Fruit fly (Drosophila melanogaster): Measurements from ENCODE around the gene lmgA.

The lmgA gene

DNA sequence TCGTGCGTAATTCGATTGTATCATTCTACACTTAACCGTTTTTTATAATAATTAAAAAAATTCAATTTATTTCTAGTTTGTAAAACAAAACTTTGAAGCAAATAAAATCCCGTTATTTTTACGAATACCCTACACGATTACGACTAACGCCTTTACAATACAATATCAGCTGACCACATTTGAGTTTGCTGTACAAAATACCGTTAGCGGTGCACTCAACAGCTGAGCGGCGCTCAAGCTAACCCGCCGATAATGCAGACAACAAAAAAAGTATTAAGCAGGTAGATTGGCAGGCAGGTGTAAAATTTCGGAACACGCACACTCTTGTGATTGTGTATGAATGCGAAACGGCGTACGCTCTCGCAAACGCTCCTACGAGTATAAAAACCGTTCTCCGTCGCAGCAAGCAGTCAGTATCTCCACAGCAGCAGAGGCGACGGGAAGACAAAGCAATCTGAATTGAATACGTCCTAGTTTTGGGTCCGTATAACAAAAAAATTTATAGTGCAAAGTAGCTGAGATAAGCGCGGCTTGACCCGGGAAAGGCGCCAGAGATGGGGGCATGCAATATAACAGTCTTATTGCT, 6.6 kb downstream of the lmgA start, which contains the start of gene Acer (continued):
- TF ChIP-seq CG42726 (GFP tag; IDR thresholded peaks at IDR 0.05; ENCODE audit: partially characterized antibody) (no peak), CG12104 (GFP tag; optimal IDR thresholded peaks at IDR 0.05) (no peak), otp (GFP tag; IDR thresholded peaks at IDR 0.05) (no peak), CG7928 (GFP tag; optimal IDR thresholded peaks at IDR 0.05) (no peak), CG9932 (GFP tag; IDR thresholded peaks at IDR 0.05) (no peak), Aef1 (GFP tag; IDR thresholded peaks at IDR 0.05) (no peak), NfI (GFP tag; optimal IDR thresholded peaks at IDR 0.05) (no peak), Pdp1 (GFP tag; optimal IDR thresholded peaks at IDR 0.05) (peak in 1 of 2 experiments; percentile 22), Optix (GFP tag; IDR thresholded peaks at IDR 0.05) (no peak), corto (GFP tag; optimal IDR thresholded peaks at IDR 0.05) (no peak), nerfin-1 (tag; optimal IDR thresholded peaks at IDR 0.05) (peak; percentile 3), tgo (GFP tag; IDR thresholded peaks at IDR 0.05) (no peak; the same call in 2 of the 3 replicates), CG5180 (GFP tag; optimal IDR thresholded peaks at IDR 0.05) (no peak), Rx (GFP tag; IDR thresholded peaks at IDR 0.05) (no peak), bbx (GFP tag; IDR thresholded peaks at IDR 0.05; ENCODE audit: partially characterized antibody) (peak; percentile 56; the same call in 1 of the 2 replicates), CG4854 (GFP tag; optimal IDR thresholded peaks at IDR 0.05) (no peak), chm (GFP tag; IDR thresholded peaks at IDR 0.05) (no peak; the same call in 1 of the 2 replicates), Hmr (GFP tag; optimal IDR thresholded peaks at IDR 0.05) (no peak), D19B (GFP tag; optimal IDR thresholded peaks at IDR 0.05) (no peak), C15 (GFP tag; IDR thresholded peaks at IDR 0.05) (no peak), ssp (GFP tag; IDR thresholded peaks at IDR 0.05) (no peak), CG4424 (GFP tag; optimal IDR thresholded peaks at IDR 0.05) (no peak), pan (optimal IDR thresholded peaks at IDR 0.05) (no peak), pan (GFP tag; optimal IDR thresholded peaks at IDR 0.05 in 1 of 2, IDR thresholded peaks at IDR 0.05 in 1 of 2) (peak in 1 of 2 experiments; percentile 23), CG1792 (GFP tag; optimal IDR thresholded peaks at IDR 0.05) (peak; percentile 4), GATAe (GFP tag; conservative IDR thresholded peaks at IDR 0.05) (no peak), Bdp1 (GFP tag; optimal IDR thresholded peaks at IDR 0.05) (no peak), CG12769 (tag; optimal IDR thresholded peaks at IDR 0.05) (no peak), pnt (GFP tag; optimal IDR thresholded peaks at IDR 0.05) (no peak), HLHmδ (GFP tag; optimal IDR thresholded peaks at IDR 0.05) (no peak), esg (GFP tag; conservative IDR thresholded peaks at IDR 0.05) (no peak), eyg (GFP tag; optimal IDR thresholded peaks at IDR 0.05) (no peak), dmrt11E (tag; optimal IDR thresholded peaks at IDR 0.05) (no peak), Usf (GFP tag; optimal IDR thresholded peaks at IDR 0.05) (no peak), bigmax (GFP tag; optimal IDR thresholded peaks at IDR 0.05) (no peak), CG1602 (GFP tag; optimal IDR thresholded peaks at IDR 0.05) (no peak), Ets65A (GFP tag) (no peak), klu (GFP tag; IDR thresholded peaks at IDR 0.05) (no peak), tap (tag; optimal IDR thresholded peaks at IDR 0.05) (no peak), CG14014 (GFP tag; IDR thresholded peaks at IDR 0.05) (no peak), odd (GFP tag; optimal IDR thresholded peaks at IDR 0.05) (no peak), H15 (GFP tag; IDR thresholded peaks at IDR 0.05) (no peak), CG11695 (GFP tag; IDR thresholded peaks at IDR 0.05) (no peak; the same call in 2 of the 3 replicates), CG7786 (GFP tag; optimal IDR thresholded peaks at IDR 0.05) (no peak), Kr (GFP tag; optimal IDR thresholded peaks at IDR 0.05) (peak; percentile 24), Blimp-1 (GFP tag; optimal IDR thresholded peaks at IDR 0.05) (no peak), CG12391 (tag; optimal IDR thresholded peaks at IDR 0.05) (no peak), dysf (GFP tag; IDR thresholded peaks at IDR 0.05) (no peak; the same call in 2 of the 3 replicates), CG11723 (GFP tag; optimal IDR thresholded peaks at IDR 0.05) (no peak), insv (GFP tag; optimal IDR thresholded peaks at IDR 0.05) (no peak), gce (GFP tag; IDR thresholded peaks at IDR 0.05) (no peak)
